Fruit fly (Drosophila melanogaster): ENCODE measurements around the gene Sfxn1-3.

The Sfxn1-3 gene

dm6 chr3R:4387490-4387889 is 9.1 kb downstream of the Sfxn1-3 start, which contains the start of gene tub (continued):
- TF ChIP-seq CG10462 (GFP tag; optimal IDR thresholded peaks at IDR 0.05): no peak
- no peak for TF ChIP-seq gem (tag; optimal IDR thresholded peaks at IDR 0.05)
- TF ChIP-seq maf-S (GFP tag; optimal IDR thresholded peaks at IDR 0.05): peak; percentile 12
- peak in 1 of 2 experiments; percentile 7 for TF ChIP-seq Trl (optimal IDR thresholded peaks at IDR 0.05)
- TF ChIP-seq Trl (GFP tag; optimal IDR thresholded peaks at IDR 0.05): peak; percentile 10
- peak; percentile 37 for TF ChIP-seq mam (GFP tag; optimal IDR thresholded peaks at IDR 0.05)
- TF ChIP-seq CG11398 (GFP tag; optimal IDR thresholded peaks at IDR 0.05): peak; percentile 30
- TF ChIP-seq grau (tag; optimal IDR thresholded peaks at IDR 0.05): peak; percentile 50
- peak; percentile 11 for TF ChIP-seq CG10209 (GFP tag; optimal IDR thresholded peaks at IDR 0.05)
- TF ChIP-seq salm (tag; optimal IDR thresholded peaks at IDR 0.05): no peak
- peak; percentile 40; the same call in 1 of the 2 replicates for TF ChIP-seq CG14014 (GFP tag; IDR thresholded peaks at IDR 0.05)
- TF ChIP-seq bbx (GFP tag; IDR thresholded peaks at IDR 0.05; ENCODE audit: partially characterized antibody): peak; percentile 27; the same call in 1 of the 2 replicates
- peak; percentile 76 for TF ChIP-seq HmgZ (tag; optimal IDR thresholded peaks at IDR 0.05)
- TF ChIP-seq CG6813 (GFP tag; optimal IDR thresholded peaks at IDR 0.05): no peak
- no peak for TF ChIP-seq CG7839 (tag; optimal IDR thresholded peaks at IDR 0.05)
- TF ChIP-seq jigr1 (GFP tag; IDR thresholded peaks at IDR 0.05): no peak; the same call in 2 of the 3 replicates
- TF ChIP-seq stwl (tag; optimal IDR thresholded peaks at IDR 0.05): peak; percentile 73
- TF ChIP-seq CG4730 (GFP tag; IDR thresholded peaks at IDR 0.05): 0 out of 2 replicates have a peak, but pooled peaks have one; percentile 23
- peak; percentile 27; the same call in 1 of the 2 replicates for TF ChIP-seq CG10366 (GFP tag; IDR thresholded peaks at IDR 0.05)
- TF ChIP-seq hkb (optimal IDR thresholded peaks at IDR 0.05): no peak
- no peak; the same call in 1 of the 2 replicates for TF ChIP-seq hkb (GFP tag; IDR thresholded peaks at IDR 0.05)
- TF ChIP-seq CG1792 (GFP tag; optimal IDR thresholded peaks at IDR 0.05): no peak
- no peak for TF ChIP-seq CG10654 (GFP tag; optimal IDR thresholded peaks at IDR 0.05)
- no peak for TF ChIP-seq C15 (GFP tag; IDR thresholded peaks at IDR 0.05)
- peak; percentile 1 for TF ChIP-seq CG8089 (GFP tag; optimal IDR thresholded peaks at IDR 0.05)
- TF ChIP-seq CG18262 (tag; optimal IDR thresholded peaks at IDR 0.05): peak; percentile 44
- no peak; the same call in 2 of the 3 replicates for TF ChIP-seq ken (GFP tag; IDR thresholded peaks at IDR 0.05)
- TF ChIP-seq CG7372 (GFP tag; IDR thresholded peaks at IDR 0.05): peak; percentile 29; the same call in 1 of the 2 replicates
- TF ChIP-seq gt (GFP tag; IDR thresholded peaks at IDR 0.05): no peak
- TF ChIP-seq Asciz (GFP tag; optimal IDR thresholded peaks at IDR 0.05): no peak
- no peak for TF ChIP-seq disco-r (GFP tag; optimal IDR thresholded peaks at IDR 0.05)
- TF ChIP-seq CG33213 (GFP tag; optimal IDR thresholded peaks at IDR 0.05): peak; percentile 14
- TF ChIP-seq CG13775 (GFP tag; optimal IDR thresholded peaks at IDR 0.05): peak; percentile 2
- peak; percentile 43 for TF ChIP-seq ind (GFP tag; optimal IDR thresholded peaks at IDR 0.05)
- no peak for TF ChIP-seq Mrtf (GFP tag; IDR thresholded peaks at IDR 0.05)
- TF ChIP-seq CG4424 (GFP tag; optimal IDR thresholded peaks at IDR 0.05): peak; percentile 34
- TF ChIP-seq Xrp1 (GFP tag; IDR thresholded peaks at IDR 0.05): peak; percentile 34
- TF ChIP-seq nmo (GFP tag; optimal IDR thresholded peaks at IDR 0.05): peak; percentile 48
- peak; percentile 73 for TF ChIP-seq CG7987 (GFP tag; optimal IDR thresholded peaks at IDR 0.05)
- peak; percentile 21 for TF ChIP-seq Mes4 (GFP tag; optimal IDR thresholded peaks at IDR 0.05)
- no peak for TF ChIP-seq Neu2 (GFP tag; optimal IDR thresholded peaks at IDR 0.05; ENCODE audit: borderline replicate concordance)
- TF ChIP-seq chm (GFP tag; IDR thresholded peaks at IDR 0.05): no peak
- TF ChIP-seq usp (GFP tag; optimal IDR thresholded peaks at IDR 0.05): no peak
- TF ChIP-seq CG17829 (tag; optimal IDR thresholded peaks at IDR 0.05): peak; percentile 57
- no peak for TF ChIP-seq Ada2b (GFP tag; IDR thresholded peaks at IDR 0.05)
- TF ChIP-seq CG6175 (GFP tag; IDR thresholded peaks at IDR 0.05): no peak
- no peak; the same call in 1 of the 3 replicates for TF ChIP-seq CG17361 (GFP tag; IDR thresholded peaks at IDR 0.05)
- no peak for TF ChIP-seq CG15073 (GFP tag; optimal IDR thresholded peaks at IDR 0.05)
- TF ChIP-seq Dll (GFP tag; IDR thresholded peaks at IDR 0.05; ENCODE audit: partially characterized antibody): 0 out of 4 replicates have a peak, but pooled peaks have one; percentile 19
- TF ChIP-seq Nf-YB (GFP tag; optimal IDR thresholded peaks at IDR 0.05): peak; percentile 18
- peak; percentile 77 for TF ChIP-seq CG1603 (tag; optimal IDR thresholded peaks at IDR 0.05)
- no peak for TF ChIP-seq cas (GFP tag; IDR thresholded peaks at IDR 0.05)
